Fruit fly (Drosophila melanogaster): ENCODE measurements around the gene CG9393.

The CG9393 gene

dm6 chr3R:9563240-9563992 is at the start of gene CG9393, which contains the start of gene Vps45:
TSS of gene CG9393 (minus strand) at chr3R:9563673.
TSS of gene Vps45 (plus strand) at chr3R:9563924.
- TF ChIP-seq dmrt93B (GFP tag; optimal IDR thresholded peaks at IDR 0.05) (no peak), tai (GFP tag; optimal IDR thresholded peaks at IDR 0.05) (no peak), Dif (GFP tag; optimal IDR thresholded peaks at IDR 0.05; ENCODE audit: partially characterized antibody) (no peak), CrebA (GFP tag; optimal IDR thresholded peaks at IDR 0.05; ENCODE audit: borderline replicate concordance) (no peak), Vsx2 (GFP tag; optimal IDR thresholded peaks at IDR 0.05; ENCODE audit: partially characterized antibody) (no peak), Sp1 (GFP tag; optimal IDR thresholded peaks at IDR 0.05) (peak; percentile 45), Abd-B (GFP tag; optimal IDR thresholded peaks at IDR 0.05) (no peak), dsf (GFP tag; optimal IDR thresholded peaks at IDR 0.05; ENCODE audit: borderline replicate concordance) (no peak), Myc (optimal IDR thresholded peaks at IDR 0.05) (peak; percentile 95), sage (GFP tag; optimal IDR thresholded peaks at IDR 0.05) (no peak), foxo (GFP tag; optimal IDR thresholded peaks at IDR 0.05) (peak in 1 of 2 experiments; percentile 78), fru (GFP tag; optimal IDR thresholded peaks at IDR 0.05) (no peak), CG9705 (GFP tag; optimal IDR thresholded peaks at IDR 0.05) (peak; percentile 46), dl (GFP tag; optimal IDR thresholded peaks at IDR 0.05; ENCODE audit: insufficient read depth in 1 of 2, partially characterized antibody in 2 of 2) (no peak), br (GFP tag; optimal IDR thresholded peaks at IDR 0.05) (no peak), sv (GFP tag; optimal IDR thresholded peaks at IDR 0.05) (peak; percentile 73), Mio (GFP tag; optimal IDR thresholded peaks at IDR 0.05) (no peak), rgr (GFP tag; optimal IDR thresholded peaks at IDR 0.05) (peak; percentile 51), Dfd (GFP tag; optimal IDR thresholded peaks at IDR 0.05) (no peak), usp (GFP tag; optimal IDR thresholded peaks at IDR 0.05) (no peak), Hr78 (GFP tag; optimal IDR thresholded peaks at IDR 0.05) (no peak), Rel (GFP tag; optimal IDR thresholded peaks at IDR 0.05) (no peak), Rel (tag; optimal IDR thresholded peaks at IDR 0.05) (peak; percentile 74), ey (GFP tag; optimal IDR thresholded peaks at IDR 0.05) (peak; percentile 65), pan (optimal IDR thresholded peaks at IDR 0.05) (no peak), Hnf4 (GFP tag; optimal IDR thresholded peaks at IDR 0.05) (no peak), Hr83 (GFP tag; optimal IDR thresholded peaks at IDR 0.05; ENCODE audit: poor library complexity, severe bottlenecking) (peak; percentile 7), OdsH (GFP tag; optimal IDR thresholded peaks at IDR 0.05) (peak; percentile 66), N (GFP tag; optimal IDR thresholded peaks at IDR 0.05) (no peak), GATAd (GFP tag; optimal IDR thresholded peaks at IDR 0.05) (peak; percentile 49), woc (GFP tag; optimal IDR thresholded peaks at IDR 0.05) (peak; percentile 90), CG32264 (GFP tag; optimal IDR thresholded peaks at IDR 0.05) (no peak), Jra (GFP tag; optimal IDR thresholded peaks at IDR 0.05) (no peak), psq (GFP tag; optimal IDR thresholded peaks at IDR 0.05) (peak; percentile 57), h (GFP tag; optimal IDR thresholded peaks at IDR 0.05) (peak; percentile 75), HLH106 (tag; optimal IDR thresholded peaks at IDR 0.05) (peak; percentile 65), lola (GFP tag; optimal IDR thresholded peaks at IDR 0.05) (no peak), jim (GFP tag; optimal IDR thresholded peaks at IDR 0.05) (no peak), brk (GFP tag; optimal IDR thresholded peaks at IDR 0.05) (no peak)

- no peak for TF ChIP-seq Abd-B (GFP tag; optimal IDR thresholded peaks at IDR 0.05)
- TF ChIP-seq HLH106 (tag; optimal IDR thresholded peaks at IDR 0.05): peak; percentile 68
- TF ChIP-seq brk (GFP tag; optimal IDR thresholded peaks at IDR 0.05): peak; percentile 48
- peak; percentile 88 for TF ChIP-seq h (GFP tag; optimal IDR thresholded peaks at IDR 0.05)
- no peak for TF ChIP-seq Hr83 (GFP tag; optimal IDR thresholded peaks at IDR 0.05; ENCODE audit: poor library complexity, severe bottlenecking)
- peak; percentile 81 for TF ChIP-seq OdsH (GFP tag; optimal IDR thresholded peaks at IDR 0.05)
- TF ChIP-seq foxo (GFP tag; optimal IDR thresholded peaks at IDR 0.05): peak; percentile 9 to 89
- TF ChIP-seq jim (GFP tag; optimal IDR thresholded peaks at IDR 0.05): no peak
- no peak for TF ChIP-seq CG9705 (GFP tag; optimal IDR thresholded peaks at IDR 0.05)
- TF ChIP-seq rgr (GFP tag; optimal IDR thresholded peaks at IDR 0.05): peak; percentile 84
- TF ChIP-seq CrebA (GFP tag; optimal IDR thresholded peaks at IDR 0.05; ENCODE audit: borderline replicate concordance): peak; percentile 26
- TF ChIP-seq lola (GFP tag; optimal IDR thresholded peaks at IDR 0.05): no peak
- TF ChIP-seq sage (GFP tag; optimal IDR thresholded peaks at IDR 0.05): peak; percentile 65
- no peak for TF ChIP-seq Vsx2 (GFP tag; optimal IDR thresholded peaks at IDR 0.05; ENCODE audit: partially characterized antibody)
- peak; percentile 3 for TF ChIP-seq sv (GFP tag; optimal IDR thresholded peaks at IDR 0.05)
- no peak for TF ChIP-seq Dif (GFP tag; optimal IDR thresholded peaks at IDR 0.05; ENCODE audit: partially characterized antibody)
- TF ChIP-seq dsf (GFP tag; optimal IDR thresholded peaks at IDR 0.05; ENCODE audit: borderline replicate concordance): no peak
- TF ChIP-seq fru (GFP tag; optimal IDR thresholded peaks at IDR 0.05): peak; percentile 92
- peak; percentile 63 for TF ChIP-seq dmrt93B (GFP tag; optimal IDR thresholded peaks at IDR 0.05)
- peak; percentile 70 for TF ChIP-seq CG32264 (GFP tag; optimal IDR thresholded peaks at IDR 0.05)
- TF ChIP-seq Mio (GFP tag; optimal IDR thresholded peaks at IDR 0.05): no peak
- TF ChIP-seq woc (GFP tag; optimal IDR thresholded peaks at IDR 0.05): peak; percentile 71
- TF ChIP-seq Hr78 (GFP tag; optimal IDR thresholded peaks at IDR 0.05): no peak
- TF ChIP-seq usp (GFP tag; optimal IDR thresholded peaks at IDR 0.05): no peak
- TF ChIP-seq Myc (optimal IDR thresholded peaks at IDR 0.05): no peak
- TF ChIP-seq pan (optimal IDR thresholded peaks at IDR 0.05): no peak
- TF ChIP-seq GATAd (GFP tag; optimal IDR thresholded peaks at IDR 0.05): no peak
- TF ChIP-seq Rel (GFP tag; optimal IDR thresholded peaks at IDR 0.05): peak; percentile 77
- TF ChIP-seq Rel (tag; optimal IDR thresholded peaks at IDR 0.05): no peak
- TF ChIP-seq Dfd (GFP tag; optimal IDR thresholded peaks at IDR 0.05): no peak
- TF ChIP-seq br (GFP tag; optimal IDR thresholded peaks at IDR 0.05): peak; percentile 88
- TF ChIP-seq Hnf4 (GFP tag; optimal IDR thresholded peaks at IDR 0.05): peak; percentile 86
- TF ChIP-seq N (GFP tag; optimal IDR thresholded peaks at IDR 0.05): no peak
- no peak for TF ChIP-seq dl (GFP tag; optimal IDR thresholded peaks at IDR 0.05; ENCODE audit: insufficient read depth in 1 of 2, partially characterized antibody in 2 of 2)
- TF ChIP-seq Jra (GFP tag; optimal IDR thresholded peaks at IDR 0.05): peak; percentile 18
- TF ChIP-seq psq (GFP tag; optimal IDR thresholded peaks at IDR 0.05): peak; percentile 72
- peak; percentile 55 for TF ChIP-seq tai (GFP tag; optimal IDR thresholded peaks at IDR 0.05)
- TF ChIP-seq Sp1 (GFP tag; optimal IDR thresholded peaks at IDR 0.05): peak; percentile 74
- peak; percentile 87 for TF ChIP-seq ey (GFP tag; optimal IDR thresholded peaks at IDR 0.05)
Measured at dm6 chr3R:9613124-9613523, 49.7 kb upstream of the CG9393 start.
